Worm (Caenorhabditis elegans) whole organism, L4 larva: ENCODE measurements around the gene F08F8.10.

Experiments used
- F37D6.2 ChIP-seq: sonication (generic microtip); optimal IDR thresholded peaks from 2 replicates; lab custom pipeline; 2016; ENCODE audit warnings: mild to moderate bottlenecking, missing genetic modification characterization, missing compliant biosample characterization
- F44E2.7 ChIP-seq: fragments of 200-800 bp; sonication (Bioruptor generic); IDR thresholded peaks from 2 replicates; pipeline ENCODE4 v2.1.2; 2022; ENCODE audit warnings: missing genetic modification characterization, missing compliant biosample characterization
- R02D3.7 ChIP-seq: fragments of 150-350 bp; sonication (generic microtip); optimal IDR thresholded peaks from 3 replicates; lab custom pipeline; 2014; ENCODE audit warnings: missing biosample characterization, missing genetic modification characterization
- T26A8.4 ChIP-seq: fragments of 200-800 bp; sonication (Bioruptor generic); IDR thresholded peaks from 2 replicates; pipeline ENCODE4 v1.3.6; 2022; ENCODE audit warnings: missing genetic modification characterization, missing compliant biosample characterization
- Y48G9A.11 ChIP-seq: fragments of 200-800 bp; sonication (Bioruptor generic); IDR thresholded peaks from 2 replicates; pipeline ENCODE4 v1.3.6; 2022; ENCODE audit warnings: missing genetic modification reagents, missing genetic modification characterization, missing compliant biosample characterization
- aha-1 ChIP-seq: fragments of 150-350 bp; peaks from one replicate; lab custom pipeline; 2014; ENCODE audit warnings: missing biosample characterization, missing genetic modification characterization
- aly-2 ChIP-seq: sonication (generic microtip); optimal IDR thresholded peaks from 2 replicates; lab custom pipeline; 2018; ENCODE audit warnings: missing biosample characterization, missing genetic modification characterization
- arid-1 ChIP-seq: fragments of 200-800 bp; sonication (Bioruptor generic); conservative IDR thresholded peaks from 2 replicates; pipeline ENCODE4 v1.3.6; 2022; ENCODE audit warnings: missing genetic modification reagents, missing genetic modification characterization, missing compliant biosample characterization
- attf-4 ChIP-seq: sonication (generic microtip); optimal IDR thresholded peaks from 3 replicates; lab custom pipeline; 2017; ENCODE audit warnings: missing biosample characterization, missing genetic modification characterization
- ceh-28 ChIP-seq: fragments of 150-350 bp; optimal IDR thresholded peaks from 2 replicates; lab custom pipeline; 2014; ENCODE audit warnings: missing biosample characterization, missing genetic modification reagents, missing genetic modification characterization
- ceh-32 ChIP-seq: sonication (generic microtip); optimal IDR thresholded peaks from 2 replicates; lab custom pipeline; 2016; ENCODE audit warnings: mild to moderate bottlenecking, missing genetic modification characterization, missing compliant biosample characterization; ENCODE audit not compliant: poor library complexity
- ceh-44 ChIP-seq: fragments of 200-800 bp; sonication (Bioruptor generic); IDR thresholded peaks from 2 replicates; pipeline ENCODE4 v1.3.6; 2022; ENCODE audit warnings: missing genetic modification reagents, missing genetic modification characterization, missing compliant biosample characterization
- ceh-82 ChIP-seq: sonication (generic microtip); optimal IDR thresholded peaks from 2 replicates; lab custom pipeline; 2017; ENCODE audit warnings: missing biosample characterization, missing genetic modification characterization
- ces-1 ChIP-seq: fragments of 150-350 bp; sonication (generic microtip); optimal IDR thresholded peaks from 4 replicates; lab custom pipeline; 2014; ENCODE audit warnings: missing biosample characterization, missing genetic modification reagents, missing genetic modification characterization
- ctbp-1 ChIP-seq: fragments of 200-800 bp; sonication (Bioruptor generic); IDR thresholded peaks from 2 replicates; pipeline ENCODE4 v1.3.6; 2022; ENCODE audit warnings: missing genetic modification reagents, missing genetic modification characterization, missing compliant biosample characterization
- daf-16 ChIP-seq, 3 experiments: sonication (generic microtip); optimal IDR thresholded peaks; 2 replicates each; lab custom pipeline; 2016 to 2017; ENCODE audit warnings: missing genetic modification characterization in 3 of 3, missing genetic modification reagents in 3 of 3, mild to moderate bottlenecking in 2 of 3, missing compliant biosample characterization in 2 of 3, missing biosample characterization in 1 of 3, moderate library complexity in 1 of 3
- daf-19 ChIP-seq: fragments of 200-800 bp; sonication (Bioruptor generic); conservative IDR thresholded peaks from 2 replicates; pipeline ENCODE4 v1.3.6; 2022; ENCODE audit warnings: missing genetic modification characterization, missing compliant biosample characterization
- dmd-6 ChIP-seq: fragments of 200-800 bp; sonication (Bioruptor generic); IDR thresholded peaks from 2 replicates; pipeline ENCODE4 v1.3.6; 2022; ENCODE audit warnings: missing genetic modification reagents, missing genetic modification characterization, missing compliant biosample characterization
- dve-1 ChIP-seq: sonication (generic microtip); optimal IDR thresholded peaks from 2 replicates; lab custom pipeline; 2017; ENCODE audit warnings: antibody characterized with exemption, mild to moderate bottlenecking, missing genetic modification characterization, missing compliant biosample characterization; ENCODE audit not compliant: insufficient read depth
- egl-27 ChIP-seq: sonication (generic microtip); optimal IDR thresholded peaks from 3 replicates; lab custom pipeline; 2017; ENCODE audit warnings: missing biosample characterization, missing genetic modification reagents, missing genetic modification characterization
- hlh-11 ChIP-seq: fragments of 200-800 bp; sonication (Bioruptor generic); optimal IDR thresholded peaks from 2 replicates; lab custom pipeline; 2018; ENCODE audit warnings: mild to moderate bottlenecking, missing genetic modification characterization, missing compliant biosample characterization
- hlh-30 ChIP-seq: sonication (generic microtip); optimal IDR thresholded peaks from 2 replicates; lab custom pipeline; 2017; ENCODE audit warnings: antibody characterized with exemption, mild to moderate bottlenecking, missing genetic modification characterization, missing compliant biosample characterization; ENCODE audit not compliant: insufficient read depth
- jun-1 ChIP-seq: fragments of 150-350 bp; optimal IDR thresholded peaks from 2 replicates; lab custom pipeline; 2014; ENCODE audit warnings: missing biosample characterization, missing genetic modification reagents, missing genetic modification characterization
- lim-7 ChIP-seq: fragments of 200-800 bp; sonication (Bioruptor generic); IDR thresholded peaks from 2 replicates; pipeline ENCODE4 v1.3.6; 2022; ENCODE audit warnings: missing genetic modification characterization, missing compliant biosample characterization
- lin-1 ChIP-seq: fragments of 200-800 bp; sonication (Bioruptor generic); IDR thresholded peaks from 2 replicates; pipeline ENCODE4 v1.3.6; 2022; ENCODE audit warnings: missing genetic modification reagents, missing genetic modification characterization, missing compliant biosample characterization
- lsy-2 ChIP-seq, 2 experiments: fragments of 150-350 bp in 1 of 2; sonication (generic microtip) in 1 of 2; optimal IDR thresholded peaks; 2 replicates each; lab custom pipeline; 2014 to 2017; ENCODE audit warnings: missing biosample characterization in 2 of 2, missing genetic modification characterization in 2 of 2
- mdl-1 ChIP-seq, 2 experiments: fragments of 150-350 bp in 1 of 2; sonication (generic microtip) in 1 of 2; optimal IDR thresholded peaks; 2 replicates each; lab custom pipeline; 2014 to 2017; ENCODE audit warnings: missing biosample characterization in 2 of 2, missing genetic modification characterization in 2 of 2
- mdt-29 ChIP-seq: fragments of 200-800 bp; sonication (Bioruptor generic); IDR thresholded peaks from 2 replicates; pipeline ENCODE4 v1.3.6; 2022; ENCODE audit warnings: missing genetic modification reagents, missing genetic modification characterization, missing compliant biosample characterization
- mxl-2 ChIP-seq: fragments of 200-800 bp; sonication (Bioruptor generic); conservative IDR thresholded peaks from 2 replicates; pipeline ENCODE4 v1.3.6; 2022; ENCODE audit warnings: missing genetic modification reagents, missing genetic modification characterization, missing compliant biosample characterization
- mxl-3 ChIP-seq: fragments of 200-800 bp; sonication (Bioruptor generic); optimal IDR thresholded peaks from 2 replicates; lab custom pipeline; 2018; ENCODE audit warnings: mild to moderate bottlenecking, missing genetic modification characterization, missing compliant biosample characterization
- nhr-10 ChIP-seq: fragments of 150-350 bp; optimal IDR thresholded peaks from 2 replicates; lab custom pipeline; 2014; ENCODE audit warnings: missing biosample characterization, missing genetic modification characterization
- nhr-102 ChIP-seq: sonication (generic microtip); optimal IDR thresholded peaks from 2 replicates; lab custom pipeline; 2016; ENCODE audit warnings: mild to moderate bottlenecking, missing genetic modification characterization, moderate library complexity, missing compliant biosample characterization
- nhr-11 ChIP-seq: fragments of 150-350 bp; optimal IDR thresholded peaks from 2 replicates; lab custom pipeline; 2014; ENCODE audit warnings: missing biosample characterization, missing genetic modification characterization
- nhr-111 ChIP-seq: fragments of 200-800 bp; sonication (Bioruptor generic); optimal IDR thresholded peaks from 2 replicates; lab custom pipeline; 2018; ENCODE audit warnings: mild to moderate bottlenecking, missing genetic modification characterization, missing compliant biosample characterization
- nhr-237 ChIP-seq: sonication (generic microtip); optimal IDR thresholded peaks from 2 replicates; lab custom pipeline; 2017; ENCODE audit warnings: missing biosample characterization, missing genetic modification characterization
- nhr-28 ChIP-seq: fragments of 150-350 bp; optimal IDR thresholded peaks from 2 replicates; lab custom pipeline; 2014; ENCODE audit warnings: missing biosample characterization, missing genetic modification characterization
- nhr-48 ChIP-seq: sonication (generic microtip); optimal IDR thresholded peaks from 2 replicates; lab custom pipeline; 2016; ENCODE audit warnings: mild to moderate bottlenecking, missing genetic modification characterization, missing compliant biosample characterization
- nhr-77 ChIP-seq: fragments of 150-350 bp; optimal IDR thresholded peaks from 2 replicates; lab custom pipeline; 2014; ENCODE audit warnings: missing biosample characterization, missing genetic modification characterization
- php-3 ChIP-seq: fragments of 200-800 bp; sonication (Bioruptor generic); IDR thresholded peaks from 2 replicates; pipeline ENCODE4 v1.3.6; 2022; ENCODE audit warnings: missing genetic modification reagents, missing genetic modification characterization, missing compliant biosample characterization
- pqm-1 ChIP-seq: sonication (generic microtip); optimal IDR thresholded peaks from 2 replicates; lab custom pipeline; 2017; ENCODE audit warnings: missing biosample characterization, missing genetic modification characterization
- rbr-2 ChIP-seq: sonication (generic microtip); optimal IDR thresholded peaks from 2 replicates; lab custom pipeline; 2016; ENCODE audit warnings: missing genotype, missing genetic modification characterization, missing compliant biosample characterization
- sdz-12 ChIP-seq: fragments of 200-800 bp; sonication (Bioruptor generic); optimal IDR thresholded peaks from 2 replicates; lab custom pipeline; 2018; ENCODE audit warnings: mild to moderate bottlenecking, missing genetic modification characterization, missing compliant biosample characterization
- skn-1 ChIP-seq: fragments of 150-350 bp; optimal IDR thresholded peaks from 2 replicates; lab custom pipeline; 2014; ENCODE audit warnings: missing biosample characterization, missing genetic modification characterization
- spr-1 ChIP-seq: sonication (generic microtip); optimal IDR thresholded peaks from 2 replicates; lab custom pipeline; 2016; ENCODE audit warnings: mild to moderate bottlenecking, missing genetic modification characterization, missing compliant biosample characterization
- spr-3 ChIP-seq: fragments of 200-800 bp; sonication (Bioruptor generic); optimal IDR thresholded peaks from 2 replicates; lab custom pipeline; 2018; ENCODE audit warnings: mild to moderate bottlenecking, missing genetic modification characterization, missing compliant biosample characterization
- unc-130 ChIP-seq: sonication (generic microtip); optimal IDR thresholded peaks from 2 replicates; lab custom pipeline; 2016; ENCODE audit warnings: missing genetic modification reagents, missing genetic modification characterization, missing compliant biosample characterization
- zip-2 ChIP-seq: fragments of 150-350 bp; optimal IDR thresholded peaks from 2 replicates; lab custom pipeline; 2014; ENCODE audit warnings: missing biosample characterization, missing genetic modification characterization
- ztf-11 ChIP-seq: fragments of 150-350 bp; optimal IDR thresholded peaks from 2 replicates; lab custom pipeline; 2014; ENCODE audit warnings: missing biosample characterization, missing genetic modification characterization
- ztf-7 ChIP-seq: fragments of 150-350 bp; optimal IDR thresholded peaks from 2 replicates; lab custom pipeline; 2014; ENCODE audit warnings: missing biosample characterization, missing genetic modification characterization

Gene F08F8.10

DNA sequence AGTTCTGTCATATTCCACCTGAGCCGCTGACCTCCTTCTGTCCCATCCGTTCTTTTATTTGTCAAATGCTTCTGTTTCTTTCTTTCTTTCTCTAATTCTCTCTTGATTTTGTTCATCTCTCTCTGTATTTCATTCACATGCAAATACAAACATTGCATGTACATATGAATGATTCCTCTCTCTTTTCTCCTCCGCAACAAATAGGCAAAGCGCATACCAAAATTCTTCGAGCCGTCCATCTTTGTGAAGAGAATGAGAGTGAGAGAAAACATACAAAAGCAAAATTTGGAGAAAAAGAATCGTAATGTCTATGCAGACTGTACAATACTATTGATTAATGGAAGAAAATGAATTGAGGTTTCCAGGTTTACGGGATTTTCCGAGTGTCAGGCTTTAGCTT lies 39.8 kb downstream of the F08F8.10 start (continued):
- TF ChIP-seq ceh-44 (GFP tag; lab: Robert Waterston, UW) (no peak), nhr-237 (tag; lab: Kevin White, UChicago) (no peak), ztf-11 (no peak), ztf-7 (tag; lab: Kevin White, UChicago) (no peak), aly-2 (tag; lab: Kevin White, UChicago) (no peak)
- TF ChIP-seq, all 104 proteins: peak for 8

DNA sequence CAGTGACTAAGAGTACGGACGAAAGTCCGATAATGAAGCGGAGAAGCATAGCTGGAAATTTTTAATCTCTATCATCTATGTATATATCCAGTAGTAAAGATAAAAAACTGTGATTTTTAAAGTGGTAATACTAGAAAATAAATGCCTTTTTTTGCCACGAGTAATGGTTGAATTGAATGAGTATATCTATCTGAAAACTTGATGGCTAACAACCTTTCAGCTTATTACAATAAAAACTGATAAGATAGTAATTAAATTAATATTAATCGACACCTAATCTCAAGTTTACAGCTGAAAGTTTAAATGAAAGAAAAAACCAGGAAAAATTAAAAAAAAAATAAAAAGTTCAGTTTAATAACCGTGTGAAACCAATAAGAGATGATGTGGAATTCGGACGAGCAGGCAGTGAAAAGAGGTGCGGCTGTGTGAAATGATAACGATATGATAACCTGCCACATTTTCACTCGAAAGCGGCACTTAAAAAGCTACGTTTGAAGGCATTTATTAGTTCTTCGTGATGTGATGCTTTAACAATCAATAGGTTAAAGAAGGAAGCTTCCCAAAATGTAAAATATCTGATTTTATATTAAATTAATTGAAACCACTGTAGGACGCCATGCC lies 42.2 kb downstream of the F08F8.10 start, which contains the start of gene nspg-6:
Gene nspg-6 (minus strand): TSS at position 51 of the 621 bp plus-strand sequence.
- TF ChIP-seq nhr-102 (tag; lab: Kevin White, UChicago) (no peak), R02D3.7 (tag; lab: Kevin White, UChicago) (no peak), dmd-6 (GFP tag; lab: Robert Waterston, UW) (peak; percentile 66), T26A8.4 (GFP tag; lab: Robert Waterston, UW) (no peak), mdl-1 (tag; optimal IDR thresholded peaks at IDR 0.05; lab: Kevin White, UChicago) (no peak), hlh-11 (tag; lab: Kevin White, UChicago) (peak; percentile 30), nhr-28 (tag; lab: Kevin White, UChicago) (peak; percentile 77), nhr-10 (no peak), daf-16 (GFP tag; optimal IDR thresholded peaks at IDR 0.05; lab: Kevin White, UChicago) (no peak), daf-16 (tag; optimal IDR thresholded peaks at IDR 0.05; lab: Kevin White, UChicago) (peak; percentile 48), nhr-11 (tag; lab: Kevin White, UChicago) (no peak), nhr-111 (GFP tag; lab: Kevin White, UChicago) (no peak), pqm-1 (peak; percentile 97), mdt-29 (no peak), mxl-2 (GFP tag; lab: Robert Waterston, UW) (no peak), hlh-30 (tag; lab: Kevin White, UChicago) (no peak), jun-1 (tag; lab: Kevin White, UChicago) (no peak), F37D6.2 (no peak), arid-1 (no peak), lsy-2 (tag; optimal IDR thresholded peaks at IDR 0.05; lab: Kevin White, UChicago) (no peak), spr-1 (no peak), unc-130 (no peak), nhr-77 (tag; lab: Kevin White, UChicago) (no peak), ctbp-1 (no peak), mxl-3 (GFP tag; lab: Kevin White, UChicago) (no peak), ztf-7 (tag; lab: Kevin White, UChicago) (no peak), daf-19 (GFP tag; lab: Robert Waterston, UW) (no peak), egl-27 (tag; lab: Kevin White, UChicago) (no peak), php-3 (peak; percentile 70; the same call in 1 of the 2 replicates), lin-1 (no peak), dve-1 (tag; lab: Kevin White, UChicago) (peak; percentile 39), sdz-12 (no peak), ceh-32 (tag; lab: Kevin White, UChicago) (no peak), lim-7 (GFP tag; lab: Robert Waterston, UW) (no peak), nhr-48 (no peak), ceh-82 (tag; lab: Kevin White, UChicago) (no peak), aly-2 (tag; lab: Kevin White, UChicago) (no peak), ceh-28 (tag; lab: Kevin White, UChicago) (no peak), F44E2.7 (GFP tag; lab: Robert Waterston, UW) (no peak), attf-4 (no peak), aha-1 (tag; lab: Kevin White, UChicago) (no peak), zip-2 (tag; lab: Kevin White, UChicago) (no peak), skn-1 (tag; lab: Kevin White, UChicago) (no peak), ces-1 (no peak), Y48G9A.11 (GFP tag; lab: Robert Waterston, UW) (no peak), spr-3 (GFP tag; lab: Kevin White, UChicago) (no peak), rbr-2 (tag; lab: Kevin White, UChicago) (no peak)
